Worm (Caenorhabditis elegans): ENCODE data around the gene pcrg-1.

Gene pcrg-1

ce11 chrII:7183493-7184272 lies 16.7 kb upstream of the pcrg-1 start, which contains the start of gene pdl-1:
pdl-1 (plus strand) TSS chrII:7183801.
- peak; percentile 80 for TF ChIP-seq him-1 (tag; optimal IDR thresholded peaks at IDR 0.05)
- TF ChIP-seq W03F9.2 (tag; optimal IDR thresholded peaks at IDR 0.05): peak; percentile 51
- TF ChIP-seq dao-5 (tag; optimal IDR thresholded peaks at IDR 0.05): peak; percentile 94

DNA sequence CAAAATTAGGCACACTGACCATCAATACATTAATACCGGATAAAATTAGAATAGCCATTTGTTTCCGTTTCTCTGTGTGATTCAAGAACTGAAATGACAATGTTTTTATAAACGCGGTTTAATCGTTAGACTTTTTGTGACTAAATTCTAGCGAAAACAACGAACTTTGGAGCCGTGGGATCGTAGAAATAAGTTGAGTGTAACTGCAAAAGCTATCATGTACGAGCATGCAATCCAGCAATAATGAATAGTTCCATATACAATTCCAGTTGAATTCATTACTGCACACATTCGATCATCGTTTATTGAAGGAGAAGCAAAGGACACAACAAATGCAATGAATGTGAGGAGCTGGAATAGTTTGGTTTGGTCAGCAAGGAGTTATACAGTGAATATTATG lies 14.2 kb upstream of the pcrg-1 start:
- TF ChIP-seq dao-5 (tag; optimal IDR thresholded peaks at IDR 0.05) (no peak), W03F9.2 (tag; optimal IDR thresholded peaks at IDR 0.05) (no peak), him-1 (tag; optimal IDR thresholded peaks at IDR 0.05) (no peak)

- TF ChIP-seq dao-5 (tag; optimal IDR thresholded peaks at IDR 0.05) (no peak), W03F9.2 (tag; optimal IDR thresholded peaks at IDR 0.05) (no peak), him-1 (tag; optimal IDR thresholded peaks at IDR 0.05) (no peak)
Measured at ce11 chrII:7187110-7187509, 13.2 kb upstream of the pcrg-1 start, which contains the start of gene C27H5.6. C27H5.6 (minus strand) TSS chrII:7187210.

ce11 chrII:7189120-7189519 lies 11.2 kb upstream of the pcrg-1 start, which contains the start of gene E04F6.4:
E04F6.4 (plus strand) TSS chrII:7189420.
- no peak for TF ChIP-seq him-1 (tag; optimal IDR thresholded peaks at IDR 0.05)
- no peak for TF ChIP-seq W03F9.2 (tag; optimal IDR thresholded peaks at IDR 0.05)
- no peak for TF ChIP-seq dao-5 (tag; optimal IDR thresholded peaks at IDR 0.05)

DNA sequence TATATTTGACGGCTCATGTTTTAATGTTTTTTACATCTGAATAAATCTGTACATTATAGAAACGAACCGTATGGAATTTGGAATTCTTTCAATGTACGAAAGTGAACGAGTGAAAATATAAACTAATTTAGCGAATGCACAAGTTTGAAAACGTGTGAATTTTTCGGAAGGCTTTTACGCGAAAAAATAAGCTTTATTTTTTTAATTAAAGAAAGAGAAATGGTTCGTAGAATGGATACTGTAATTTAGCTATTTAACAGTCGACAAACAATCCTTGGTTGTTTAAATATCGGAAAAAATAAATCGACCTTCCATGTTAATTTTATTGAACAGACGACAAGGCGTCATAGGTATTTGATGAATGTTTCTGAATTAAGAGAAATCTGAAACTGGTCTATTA lies 4.8 kb upstream of the pcrg-1 start, which contains the start of gene acdh-12:
acdh-12 (minus strand) TSS at position 101 of the 400 bp plus-strand sequence.
- TF ChIP-seq him-1 (tag; optimal IDR thresholded peaks at IDR 0.05): no peak
- TF ChIP-seq dao-5 (tag; optimal IDR thresholded peaks at IDR 0.05): no peak
- TF ChIP-seq W03F9.2 (tag; optimal IDR thresholded peaks at IDR 0.05): no peak

DNA sequence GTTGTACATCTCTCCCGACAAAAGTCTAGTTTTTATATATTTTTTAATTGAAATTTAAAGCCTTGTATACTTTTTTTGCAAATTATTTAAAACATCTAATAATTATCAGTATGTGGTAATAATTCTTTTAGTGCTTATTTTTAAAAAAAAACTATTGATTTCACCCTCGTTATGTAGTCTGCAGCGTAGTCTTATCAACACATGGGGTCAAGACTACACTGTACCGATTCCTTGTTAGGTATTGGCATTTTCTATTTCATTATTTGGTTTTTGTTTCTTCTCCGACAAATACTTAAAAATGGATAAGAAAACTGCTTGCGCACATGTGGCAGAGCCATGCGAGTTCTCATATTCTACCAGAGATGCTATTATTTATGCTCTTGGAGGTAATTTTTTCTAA lies 4.3 kb upstream of the pcrg-1 start, which contains the start of gene maoc-1:
maoc-1 (plus strand) TSS at position 237 of the 400 bp plus-strand sequence.
- no peak for TF ChIP-seq him-1 (tag; optimal IDR thresholded peaks at IDR 0.05)
- no peak for TF ChIP-seq W03F9.2 (tag; optimal IDR thresholded peaks at IDR 0.05)
- no peak for TF ChIP-seq dao-5 (tag; optimal IDR thresholded peaks at IDR 0.05)

ce11 chrII:7197434-7197833 lies 2.9 kb upstream of the pcrg-1 start:
- TF ChIP-seq W03F9.2 (tag; optimal IDR thresholded peaks at IDR 0.05): no peak
- no peak for TF ChIP-seq him-1 (tag; optimal IDR thresholded peaks at IDR 0.05)
- no peak for TF ChIP-seq dao-5 (tag; optimal IDR thresholded peaks at IDR 0.05)

- TF ChIP-seq him-1 (tag; optimal IDR thresholded peaks at IDR 0.05): no peak
- TF ChIP-seq dao-5 (tag; optimal IDR thresholded peaks at IDR 0.05): no peak
Measured at ce11 chrII:7199308-7199707, 1.0 kb upstream of the pcrg-1 start, which contains the start of gene E04F6.6. E04F6.6 (minus strand) TSS chrII:7199565.

- TF ChIP-seq dao-5 (tag; optimal IDR thresholded peaks at IDR 0.05): no peak
- TF ChIP-seq W03F9.2 (tag; optimal IDR thresholded peaks at IDR 0.05): no peak
- no peak for TF ChIP-seq him-1 (tag; optimal IDR thresholded peaks at IDR 0.05)
Measured at ce11 chrII:7203110-7203509, 2.8 kb downstream of the pcrg-1 start, which contains the start of gene srd-56. srd-56 (minus strand) TSS chrII:7203210.

ce11 chrII:7204951-7205350 lies 4.6 kb downstream of the pcrg-1 start, which contains the start of gene srd-58:
srd-58 (minus strand) TSS chrII:7205051.
- TF ChIP-seq dao-5 (tag; optimal IDR thresholded peaks at IDR 0.05) (no peak), him-1 (tag; optimal IDR thresholded peaks at IDR 0.05) (no peak), W03F9.2 (tag; optimal IDR thresholded peaks at IDR 0.05) (no peak)

ce11 chrII:7205388-7205787 lies 5.0 kb downstream of the pcrg-1 start, which contains the start of gene srd-59:
srd-59 (plus strand) TSS chrII:7205688.
- no peak for TF ChIP-seq W03F9.2 (tag; optimal IDR thresholded peaks at IDR 0.05)
- TF ChIP-seq dao-5 (tag; optimal IDR thresholded peaks at IDR 0.05): no peak

DNA sequence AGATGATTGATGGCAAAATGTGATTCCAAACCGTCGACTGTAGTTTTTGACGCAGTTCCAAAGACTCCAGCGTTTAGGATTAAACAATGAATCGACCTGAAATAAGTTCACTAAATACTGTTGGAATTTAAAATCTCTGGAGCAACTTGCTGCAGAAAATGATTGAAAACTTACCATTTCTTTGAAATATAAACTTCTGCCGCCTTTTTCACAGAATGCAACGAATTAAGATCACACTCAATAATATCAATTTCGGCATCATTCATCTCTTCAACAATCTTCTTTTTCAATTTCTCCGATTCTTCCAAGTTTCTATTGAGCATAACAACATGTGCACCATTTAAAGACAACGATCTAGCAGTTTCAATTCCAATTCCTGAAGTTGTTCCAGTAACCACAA lies 7.3 kb downstream of the pcrg-1 start:
- TF ChIP-seq him-1 (tag; optimal IDR thresholded peaks at IDR 0.05) (no peak), dao-5 (tag; optimal IDR thresholded peaks at IDR 0.05) (no peak), W03F9.2 (tag; optimal IDR thresholded peaks at IDR 0.05) (no peak)

DNA sequence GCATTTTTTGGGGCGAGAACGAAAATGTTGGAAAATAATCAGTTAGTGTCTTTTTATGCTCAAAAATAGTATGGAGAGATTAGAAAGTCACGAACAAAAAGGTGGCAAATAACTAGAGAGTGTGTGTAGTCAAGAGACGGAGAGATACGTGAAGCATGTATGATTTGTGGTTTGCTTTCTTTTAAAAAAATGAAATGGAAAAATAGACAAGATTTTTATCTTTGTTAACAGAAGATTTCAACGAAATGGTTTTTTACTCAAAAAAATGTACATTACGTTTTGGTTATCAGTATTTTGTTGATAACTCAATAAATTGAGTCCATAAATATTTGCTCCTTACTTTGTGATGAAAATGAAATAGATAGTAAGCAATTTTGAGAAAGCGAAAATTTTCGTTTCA lies 7.8 kb downstream of the pcrg-1 start, which contains the start of gene dhs-7:
dhs-7 (minus strand) TSS at position 277 of the 400 bp plus-strand sequence.
- TF ChIP-seq dao-5 (tag; optimal IDR thresholded peaks at IDR 0.05) (no peak), him-1 (tag; optimal IDR thresholded peaks at IDR 0.05) (no peak), W03F9.2 (tag; optimal IDR thresholded peaks at IDR 0.05) (no peak)

DNA sequence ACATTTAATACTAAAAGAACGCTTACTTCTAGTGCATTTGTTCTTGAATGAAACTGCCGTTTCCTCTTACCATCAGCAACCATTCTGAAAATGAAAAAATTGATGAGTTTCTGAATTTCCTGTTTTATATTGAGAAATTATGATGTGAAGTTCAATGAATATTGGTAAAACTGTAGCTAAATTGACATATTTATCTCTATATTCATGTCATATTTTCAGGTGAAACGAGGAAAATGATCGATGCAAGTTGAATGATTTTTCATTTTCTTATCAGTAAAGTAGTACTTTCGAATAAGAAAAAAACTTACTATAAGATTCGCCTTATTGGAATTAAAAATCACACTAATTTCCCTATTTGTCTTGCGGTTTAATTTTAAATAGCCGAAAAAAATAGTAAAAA lies 9.8 kb downstream of the pcrg-1 start, which contains the start of gene E04F6.15:
E04F6.15 (minus strand) TSS at position 101 of the 400 bp plus-strand sequence.
- TF ChIP-seq him-1 (tag; optimal IDR thresholded peaks at IDR 0.05) (no peak), W03F9.2 (tag; optimal IDR thresholded peaks at IDR 0.05) (no peak), dao-5 (tag; optimal IDR thresholded peaks at IDR 0.05) (no peak)

Measured in whole organism, L4/young adult.